Fruit fly (Drosophila melanogaster): Measurements from ENCODE around the gene Fum3.

The Fum3 gene

DNA sequence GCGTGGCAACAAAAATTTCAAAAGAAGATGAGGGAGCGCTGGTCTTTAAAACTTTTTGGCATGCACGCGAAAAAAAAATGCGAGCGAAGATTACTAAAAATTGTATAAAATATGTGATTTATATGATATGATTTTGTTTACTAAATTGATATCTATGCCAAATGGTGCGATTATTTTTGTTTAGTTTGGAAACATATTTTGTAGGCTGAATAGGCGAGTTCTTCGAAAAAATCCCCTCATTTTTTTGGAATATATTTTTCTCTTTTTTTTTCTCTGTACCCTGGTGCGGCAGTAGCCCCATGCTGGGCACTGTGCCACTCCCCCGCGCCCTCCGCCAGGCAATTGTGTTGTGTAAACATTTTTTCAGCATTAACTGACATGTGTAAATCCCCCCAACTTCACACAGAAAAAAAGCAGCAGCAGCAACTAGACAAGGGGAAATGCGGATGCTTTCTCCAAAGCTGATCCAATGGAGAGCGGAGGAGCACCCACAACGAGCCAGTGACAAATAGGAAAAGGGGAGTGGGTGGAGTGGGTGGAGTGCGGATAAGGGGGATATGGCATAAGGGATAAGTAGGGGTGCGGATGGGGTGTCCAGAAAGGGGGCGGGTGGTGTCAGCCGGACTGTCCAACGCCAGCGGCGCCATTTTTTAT lies 20.4 kb upstream of the Fum3 start:
- TF ChIP-seq CG17801 (GFP tag; optimal IDR thresholded peaks at IDR 0.05; ENCODE audit: partially characterized antibody) = no peak

dm6 chr3L:11484483-11484882 lies 18.8 kb upstream of the Fum3 start:
- no peak for TF ChIP-seq CG17801 (GFP tag; optimal IDR thresholded peaks at IDR 0.05; ENCODE audit: partially characterized antibody)

DNA sequence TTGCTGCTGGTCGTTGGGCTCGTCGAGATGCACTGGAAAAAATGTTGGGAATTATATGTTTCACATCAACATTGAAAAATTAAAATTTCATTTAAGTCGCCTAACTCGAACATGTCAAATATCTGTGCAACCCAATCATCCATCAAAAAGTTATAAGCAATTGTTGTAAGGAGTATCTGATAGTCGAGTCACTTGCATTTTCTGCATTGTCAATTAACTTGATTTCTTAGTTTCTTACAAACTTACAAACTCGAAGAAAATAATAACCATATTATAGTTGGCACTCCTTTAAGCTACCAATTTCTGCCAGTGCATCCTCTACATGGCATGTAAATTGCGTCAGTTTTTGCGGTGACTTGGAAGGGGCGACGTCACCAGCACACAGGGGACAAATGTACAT lies 17.5 kb upstream of the Fum3 start:
- TF ChIP-seq CG17801 (GFP tag; optimal IDR thresholded peaks at IDR 0.05; ENCODE audit: partially characterized antibody) = no peak

DNA sequence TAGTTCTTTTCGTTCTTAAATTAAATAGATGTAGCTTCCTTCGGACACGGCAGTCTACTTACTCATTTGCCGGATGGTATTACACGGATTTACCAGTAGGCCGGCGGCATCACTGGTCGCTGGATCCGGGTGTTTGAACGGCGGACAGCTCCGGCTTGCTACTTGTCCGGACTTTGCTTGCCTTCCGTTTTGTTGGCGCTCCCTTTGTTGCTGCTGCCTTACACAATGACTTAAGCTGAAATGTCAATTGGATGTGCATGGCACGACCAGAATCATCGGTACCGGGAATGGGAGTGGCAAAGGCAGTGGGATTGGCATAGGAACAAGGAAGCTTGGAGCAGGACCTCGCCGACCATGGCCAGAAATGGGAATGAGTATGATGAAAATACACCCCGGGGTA lies 14.6 kb upstream of the Fum3 start:
- no peak for TF ChIP-seq CG17801 (GFP tag; optimal IDR thresholded peaks at IDR 0.05; ENCODE audit: partially characterized antibody)

DNA sequence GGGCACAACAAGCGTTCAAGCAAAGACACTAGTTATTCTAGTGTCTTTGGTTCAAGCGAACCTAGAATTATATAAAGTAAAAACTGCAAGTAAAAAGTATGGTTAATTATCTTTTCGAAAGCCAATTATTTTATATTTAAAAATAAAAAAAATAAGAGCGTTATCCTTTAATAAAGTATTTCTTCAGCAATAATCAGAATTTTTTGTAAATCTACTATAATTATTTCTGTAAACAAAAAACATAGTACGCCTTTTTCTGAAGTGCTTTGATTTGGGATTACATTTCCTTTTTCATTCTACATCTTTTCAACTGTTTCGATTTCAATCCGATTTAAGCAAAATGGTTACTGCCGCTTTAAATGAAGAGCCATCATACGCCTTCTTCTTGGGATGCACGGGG lies 9.0 kb upstream of the Fum3 start, which contains the start of gene Vha16-2:
TSS of gene Vha16-2 (plus strand) at position 301 of the 400 bp plus-strand sequence.
- TF ChIP-seq CG17801 (GFP tag; optimal IDR thresholded peaks at IDR 0.05; ENCODE audit: partially characterized antibody) = no peak

- no peak for TF ChIP-seq CG17801 (GFP tag; optimal IDR thresholded peaks at IDR 0.05; ENCODE audit: partially characterized antibody)
These were observed 7.3 kb upstream of the Fum3 start, which contains the start of gene Vha16-3 for dm6 chr3L:11472991-11473390. Gene Vha16-3, plus strand, starts transcription at chr3L:11473291.

DNA sequence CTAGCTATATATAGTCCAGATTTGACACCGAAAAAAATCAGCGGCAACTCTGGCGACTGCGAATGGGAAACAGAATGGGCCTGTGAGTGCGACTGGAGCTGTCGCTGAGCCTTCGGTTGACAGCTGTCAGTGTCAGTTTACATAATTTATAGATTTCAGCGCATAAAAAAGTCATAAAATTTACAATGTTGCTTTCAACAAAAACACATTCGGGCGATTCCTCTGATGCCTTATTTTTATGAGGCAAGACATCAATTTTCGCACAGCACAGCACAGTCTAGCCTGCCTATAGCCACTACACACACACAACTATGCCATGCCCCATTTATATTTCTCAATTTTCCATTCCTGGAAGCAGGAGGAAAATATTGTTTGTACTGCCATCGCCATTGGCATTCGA lies 6.7 kb upstream of the Fum3 start:
- TF ChIP-seq CG17801 (GFP tag; optimal IDR thresholded peaks at IDR 0.05; ENCODE audit: partially characterized antibody) = no peak

DNA sequence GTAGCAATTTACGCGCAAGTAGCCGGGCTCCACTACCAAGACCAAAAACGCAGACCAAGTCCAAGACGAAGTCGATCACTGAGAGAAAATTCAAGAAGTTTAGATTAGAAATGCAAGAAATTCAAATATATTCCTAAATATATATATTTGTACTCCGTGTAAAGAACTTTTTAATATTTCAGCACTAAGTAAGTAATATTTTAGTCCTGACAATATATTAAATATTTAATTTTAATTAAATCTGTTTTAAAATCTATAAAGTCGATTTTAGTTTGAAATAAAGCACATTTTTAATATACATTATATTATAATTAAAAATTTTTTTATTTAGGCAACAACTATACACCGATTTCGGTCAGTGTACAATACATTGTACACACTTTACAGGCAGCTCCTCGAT lies 1.3 kb upstream of the Fum3 start:
- TF ChIP-seq CG17801 (GFP tag; optimal IDR thresholded peaks at IDR 0.05; ENCODE audit: partially characterized antibody) = no peak

dm6 chr3L:11458370-11458769 lies 7.3 kb downstream of the Fum3 start, which contains the start of the genes CG12289 and CG7551:
Gene CG12289, minus strand, starts transcription at chr3L:11458470.
Gene CG7551, plus strand, starts transcription at chr3L:11458490.
- TF ChIP-seq CG17801 (GFP tag; optimal IDR thresholded peaks at IDR 0.05; ENCODE audit: partially characterized antibody) = no peak

dm6 chr3L:11454461-11454860 lies 11.2 kb downstream of the Fum3 start:
- no peak for TF ChIP-seq CG17801 (GFP tag; optimal IDR thresholded peaks at IDR 0.05; ENCODE audit: partially characterized antibody)

- TF ChIP-seq CG17801 (GFP tag; optimal IDR thresholded peaks at IDR 0.05; ENCODE audit: partially characterized antibody) = no peak
These were observed 15.1 kb downstream of the Fum3 start for dm6 chr3L:11450535-11450934.

- no peak for TF ChIP-seq CG17801 (GFP tag; optimal IDR thresholded peaks at IDR 0.05; ENCODE audit: partially characterized antibody)
These were observed 16.7 kb downstream of the Fum3 start for dm6 chr3L:11448935-11449334.

DNA sequence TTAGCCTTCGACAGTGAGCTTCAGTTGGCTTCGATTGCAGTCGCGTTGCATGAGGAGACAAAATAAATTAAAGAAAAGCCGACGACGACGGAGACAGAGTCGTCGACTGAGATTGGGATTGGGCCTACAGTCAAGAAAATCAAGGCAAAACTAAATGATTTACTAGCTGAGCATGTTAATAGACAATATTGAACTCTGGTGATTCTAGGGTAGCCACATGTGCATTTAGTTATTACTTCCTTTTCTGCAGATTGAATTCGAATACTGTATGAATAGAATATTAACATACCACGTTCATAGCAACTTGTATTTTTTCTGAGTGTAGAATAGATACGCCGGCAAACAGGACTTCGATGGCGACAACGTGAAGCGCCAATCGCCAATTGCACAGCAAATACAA lies 17.3 kb downstream of the Fum3 start:
- no peak for TF ChIP-seq CG17801 (GFP tag; optimal IDR thresholded peaks at IDR 0.05; ENCODE audit: partially characterized antibody)

DNA sequence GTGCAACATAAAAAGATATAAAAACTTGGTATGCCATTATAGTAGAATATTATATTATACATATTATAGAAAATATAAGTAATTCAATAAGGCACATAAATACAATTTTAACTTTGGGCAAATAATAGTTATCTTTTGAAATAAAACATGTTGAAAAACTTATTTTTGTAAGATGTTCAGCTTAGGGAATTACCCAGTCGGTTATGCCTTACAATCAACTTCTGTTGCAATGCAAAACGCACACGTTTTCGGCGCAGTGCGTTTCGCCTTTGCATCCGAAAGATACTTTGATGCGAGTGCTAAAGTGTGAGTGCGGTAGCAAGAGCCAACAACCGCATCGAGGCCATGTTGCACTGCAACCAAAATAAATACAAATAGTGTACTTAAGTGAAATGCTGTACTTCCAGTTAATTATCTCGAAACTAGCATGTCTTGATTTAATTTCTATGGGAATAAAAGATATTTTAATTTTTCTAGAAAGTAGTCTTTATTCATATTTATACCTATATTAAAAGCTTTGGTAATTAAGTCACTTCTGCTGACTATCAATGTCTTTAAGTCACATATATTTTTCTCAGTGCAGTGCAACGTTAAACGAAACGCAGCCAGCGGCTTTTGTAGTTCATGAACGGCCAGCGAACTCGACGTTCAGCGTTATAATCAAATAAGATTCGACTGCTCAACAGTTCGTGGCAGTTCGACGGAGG lies 18.5 kb downstream of the Fum3 start:
- TF ChIP-seq CG17801 (GFP tag; optimal IDR thresholded peaks at IDR 0.05; ENCODE audit: partially characterized antibody) = peak; percentile 19

- TF ChIP-seq CG17801 (GFP tag; optimal IDR thresholded peaks at IDR 0.05; ENCODE audit: partially characterized antibody) = no peak
These were observed 20.8 kb downstream of the Fum3 start, which contains the start of gene CG7557 for dm6 chr3L:11444861-11445260. Gene CG7557, plus strand, starts transcription at chr3L:11445161.

- TF ChIP-seq CG17801 (GFP tag; optimal IDR thresholded peaks at IDR 0.05; ENCODE audit: partially characterized antibody) = no peak
These were observed 21.5 kb downstream of the Fum3 start for dm6 chr3L:11444169-11444568.
